Worm (Caenorhabditis elegans): ENCODE data around the gene zip-2.

DNA sequence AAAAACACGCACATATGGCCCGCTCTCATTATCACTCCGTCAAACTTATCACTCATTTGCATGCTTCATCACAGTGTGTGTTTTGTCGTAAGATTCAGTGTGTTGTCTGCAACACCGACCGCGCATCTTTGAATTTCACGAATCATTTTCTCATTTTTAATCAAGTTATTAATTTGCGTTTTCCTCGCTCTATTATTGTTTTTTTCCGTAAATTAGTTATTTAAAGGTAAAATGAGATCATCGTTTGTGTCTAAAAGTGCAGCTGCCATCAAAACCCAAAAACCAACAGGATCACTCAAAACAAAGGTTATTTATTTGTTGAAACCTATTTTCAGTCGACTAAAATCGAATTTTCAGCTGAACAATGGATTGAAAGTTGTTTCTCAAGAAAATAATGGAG lies 46.9 kb downstream of the zip-2 start, which contains the start of the genes T24C4.5 and ucr-2.3:
- TF ChIP-seq snpc-3.4 (tag; optimal IDR thresholded peaks at IDR 0.05) (no peak), pbrm-1 (GFP tag; IDR thresholded peaks at IDR 0.05) (no peak), snpc-1.3 (tag; optimal IDR thresholded peaks at IDR 0.05; ENCODE audit: insufficient read depth) (no peak)

Data from whole organism, young adult.